Worm (Caenorhabditis elegans) whole organism, young adult: ENCODE measurements around the gene hmp-1.
A peak's percentile ranks its signal among the peaks of the same experiment; 100 is the strongest.

Source experiments
- B0019.2 ChIP-seq: fragments of 200-800 bp; sonication (Bioruptor generic); conservative IDR thresholded peaks from 2 replicates; pipeline ENCODE4 v1.3.6; 2022; ENCODE audit warnings: missing genetic modification reagents, missing genetic modification characterization, missing compliant biosample characterization
- B0261.1 ChIP-seq: sonication (generic microtip); optimal IDR thresholded peaks from 2 replicates; lab custom pipeline; 2016; ENCODE audit warnings: mild to moderate bottlenecking, missing genetic modification characterization, moderate library complexity, missing compliant biosample characterization
- C17E4.6 ChIP-seq: fragments of 200-800 bp; sonication (Bioruptor generic); IDR thresholded peaks from 2 replicates; pipeline ENCODE4 v1.3.6; 2022; ENCODE audit warnings: missing genetic modification reagents, missing genetic modification characterization, missing compliant biosample characterization
- D2030.7 ChIP-seq: fragments of 200-800 bp; sonication (Bioruptor generic); IDR thresholded peaks from 2 replicates; pipeline ENCODE4 v1.3.6; 2022; ENCODE audit warnings: missing genetic modification reagents, missing genetic modification characterization, missing compliant biosample characterization
- F37B4.10 ChIP-seq: fragments of 200-800 bp; sonication (Bioruptor generic); IDR thresholded peaks from 2 replicates; pipeline ENCODE4 v1.3.6; 2022; ENCODE audit warnings: missing genetic modification characterization, missing compliant biosample characterization
- F39B2.1 ChIP-seq: fragments of 200-800 bp; sonication (Bioruptor generic); IDR thresholded peaks from 2 replicates; pipeline ENCODE4 v1.3.6; 2022; ENCODE audit warnings: missing genetic modification reagents, missing genetic modification characterization, missing compliant biosample characterization
- F55B11.4 ChIP-seq: sonication (generic microtip); optimal IDR thresholded peaks from 2 replicates; lab custom pipeline; 2016; ENCODE audit warnings: missing compliant biosample characterization, missing genetic modification characterization, borderline replicate concordance; ENCODE audit not compliant: insufficient read depth
- K11D2.4 ChIP-seq: fragments of 200-800 bp; sonication (Bioruptor generic); IDR thresholded peaks from 2 replicates; pipeline ENCODE4 v1.3.6; 2022; ENCODE audit warnings: missing genetic modification reagents, missing genetic modification characterization, missing compliant biosample characterization
- T07F8.4 ChIP-seq: sonication (generic microtip); optimal IDR thresholded peaks from 2 replicates; lab custom pipeline; 2016; ENCODE audit warnings: mild to moderate bottlenecking, missing genetic modification characterization, moderate library complexity, missing compliant biosample characterization
- T26A5.8 ChIP-seq: sonication (generic microtip); optimal IDR thresholded peaks from 2 replicates; lab custom pipeline; 2016; ENCODE audit warnings: missing genetic modification characterization, missing compliant biosample characterization
- Y53G8AR.9 ChIP-seq: fragments of 200-800 bp; sonication (Bioruptor generic); conservative IDR thresholded peaks from 2 replicates; pipeline ENCODE4 v1.3.6; 2022; ENCODE audit warnings: missing genetic modification reagents, missing genetic modification characterization, missing compliant biosample characterization
- Y79H2A.3 ChIP-seq: fragments of 200-800 bp; sonication (Bioruptor generic); conservative IDR thresholded peaks from 2 replicates; pipeline ENCODE4 v1.3.6; 2022; ENCODE audit warnings: missing genetic modification reagents, missing genetic modification characterization, missing compliant biosample characterization
- ama-1 ChIP-seq, 3 experiments: fragments of 150-350 bp in 1 of 3; sonication (generic microtip) in 2 of 3; optimal IDR thresholded peaks; 2 replicates each; lab custom pipeline; 2014 to 2018; ENCODE audit warnings: missing biosample characterization in 2 of 3, missing genetic modification characterization in 2 of 3, missing genetic modification reagents in 2 of 3
- aptf-2 ChIP-seq: fragments of 200-800 bp; sonication (Bioruptor generic); conservative IDR thresholded peaks from 2 replicates; pipeline ENCODE4 v1.3.6; 2022; ENCODE audit warnings: missing genetic modification reagents, missing genetic modification characterization, missing compliant biosample characterization
- attf-5 ChIP-seq: fragments of 200-800 bp; sonication (Bioruptor generic); optimal IDR thresholded peaks from 2 replicates; lab custom pipeline; 2018; ENCODE audit warnings: mild to moderate bottlenecking, missing genetic modification characterization, missing compliant biosample characterization
- attf-6 ChIP-seq: fragments of 200-800 bp; sonication (Bioruptor generic); IDR thresholded peaks from 2 replicates; pipeline ENCODE4 v1.3.6; 2022; ENCODE audit warnings: missing genetic modification reagents, missing genetic modification characterization, missing compliant biosample characterization
- ccch-3 ChIP-seq: fragments of 200-800 bp; sonication (Bioruptor generic); optimal IDR thresholded peaks from 2 replicates; lab custom pipeline; 2018; ENCODE audit warnings: mild to moderate bottlenecking, missing genetic modification characterization, missing compliant biosample characterization
- ceh-100 ChIP-seq: fragments of 200-800 bp; sonication (Bioruptor generic); IDR thresholded peaks from 2 replicates; pipeline ENCODE4 v1.3.6; 2022; ENCODE audit warnings: missing genetic modification reagents, missing genetic modification characterization, missing compliant biosample characterization
- ceh-40 ChIP-seq: fragments of 200-800 bp; sonication (Bioruptor generic); IDR thresholded peaks from 2 replicates; pipeline ENCODE4 v1.3.6; 2022; ENCODE audit warnings: missing genetic modification characterization, missing compliant biosample characterization
- ceh-58 ChIP-seq: fragments of 200-800 bp; sonication (Bioruptor generic); IDR thresholded peaks from 2 replicates; pipeline ENCODE4 v1.3.6; 2022; ENCODE audit warnings: missing genetic modification characterization, missing compliant biosample characterization
- die-1 ChIP-seq: sonication (generic microtip); optimal IDR thresholded peaks from 2 replicates; lab custom pipeline; 2016; ENCODE audit warnings: missing genotype, mild to moderate bottlenecking, missing genetic modification characterization, missing compliant biosample characterization
- dpff-1 ChIP-seq: sonication (generic microtip); optimal IDR thresholded peaks from 2 replicates; lab custom pipeline; 2017; ENCODE audit warnings: mild to moderate bottlenecking, missing genetic modification characterization, missing compliant biosample characterization
- dpl-1 ChIP-seq: fragments of 150-350 bp; optimal IDR thresholded peaks from 2 replicates; lab custom pipeline; 2014; ENCODE audit warnings: missing biosample characterization, missing genetic modification reagents, missing genetic modification characterization
- egl-18 ChIP-seq: fragments of 200-800 bp; sonication (Bioruptor generic); IDR thresholded peaks from 2 replicates; pipeline ENCODE4 v1.3.6; 2022; ENCODE audit warnings: missing genetic modification reagents, missing genetic modification characterization, missing compliant biosample characterization
- egrh-3 ChIP-seq: fragments of 200-800 bp; sonication (Bioruptor generic); IDR thresholded peaks from 2 replicates; pipeline ENCODE4 v1.3.6; 2022; ENCODE audit warnings: missing genetic modification reagents, missing genetic modification characterization, missing compliant biosample characterization
- ets-4 ChIP-seq: fragments of 200-800 bp; sonication (Bioruptor generic); optimal IDR thresholded peaks from 2 replicates; lab custom pipeline; 2018; ENCODE audit warnings: mild to moderate bottlenecking, missing genetic modification characterization, missing compliant biosample characterization
- fkh-3 ChIP-seq: sonication (generic microtip); optimal IDR thresholded peaks from 2 replicates; lab custom pipeline; 2016; ENCODE audit warnings: mild to moderate bottlenecking, missing genetic modification characterization, missing compliant biosample characterization
- hmg-1.2 ChIP-seq: fragments of 200-800 bp; sonication (Bioruptor generic); IDR thresholded peaks from 2 replicates; pipeline ENCODE4 v1.3.6; 2022; ENCODE audit warnings: missing genetic modification reagents, missing genetic modification characterization, missing compliant biosample characterization
- hsf-1 ChIP-seq: fragments of 200-800 bp; sonication (Bioruptor generic); IDR thresholded peaks from 2 replicates; pipeline ENCODE4 v1.3.6; 2022; ENCODE audit warnings: missing genetic modification reagents, missing genetic modification characterization, missing compliant biosample characterization
- lin-40 ChIP-seq: sonication (generic microtip); optimal IDR thresholded peaks from 2 replicates; lab custom pipeline; 2016; ENCODE audit warnings: missing genetic modification characterization, mild to moderate bottlenecking, missing compliant biosample characterization, missing genotype, missing genetic modification reagents
- lir-1 ChIP-seq: fragments of 200-800 bp; sonication (Bioruptor generic); conservative IDR thresholded peaks from 2 replicates; pipeline ENCODE4 v1.3.6; 2022; ENCODE audit warnings: missing genetic modification reagents, missing genetic modification characterization, missing compliant biosample characterization
- lsl-1 ChIP-seq: fragments of 200-800 bp; sonication (Bioruptor generic); optimal IDR thresholded peaks from 2 replicates; lab custom pipeline; 2018; ENCODE audit warnings: mild to moderate bottlenecking, missing genetic modification characterization, moderate library complexity, missing compliant biosample characterization
- lsy-27 ChIP-seq: sonication (generic microtip); optimal IDR thresholded peaks from 2 replicates; lab custom pipeline; 2017; ENCODE audit warnings: missing genetic modification characterization, mild to moderate bottlenecking, missing compliant biosample characterization, antibody characterized with exemption, missing genotype, borderline replicate concordance; ENCODE audit not compliant: insufficient read depth
- madf-10 ChIP-seq: sonication (generic microtip); optimal IDR thresholded peaks from 2 replicates; lab custom pipeline; 2016; ENCODE audit warnings: mild to moderate bottlenecking, missing genetic modification characterization, missing compliant biosample characterization
- madf-3 ChIP-seq: fragments of 200-800 bp; sonication (Bioruptor generic); IDR thresholded peaks from 2 replicates; pipeline ENCODE4 v1.3.6; 2022; ENCODE audit warnings: missing genetic modification reagents, missing genetic modification characterization, missing compliant biosample characterization
- madf-6 ChIP-seq: fragments of 200-800 bp; sonication (Bioruptor generic); IDR thresholded peaks from 2 replicates; pipeline ENCODE4 v1.3.6; 2022; ENCODE audit warnings: missing genetic modification reagents, missing genetic modification characterization, missing compliant biosample characterization
- madf-8 ChIP-seq: fragments of 200-800 bp; sonication (Bioruptor generic); conservative IDR thresholded peaks from 2 replicates; pipeline ENCODE4 v1.3.6; 2022; ENCODE audit warnings: missing genetic modification reagents, missing genetic modification characterization, missing compliant biosample characterization
- mcd-1 ChIP-seq: fragments of 200-800 bp; sonication (Bioruptor generic); IDR thresholded peaks from 2 replicates; pipeline ENCODE4 v1.3.6; 2022; ENCODE audit warnings: missing genetic modification reagents, missing genetic modification characterization, missing compliant biosample characterization
- nfya-1 ChIP-seq: sonication (generic microtip); optimal IDR thresholded peaks from 2 replicates; lab custom pipeline; 2017; ENCODE audit warnings: antibody characterized with exemption, missing compliant biosample characterization, missing genetic modification characterization, borderline replicate concordance; ENCODE audit not compliant: insufficient read depth
- nfya-2 ChIP-seq: fragments of 200-800 bp; sonication (Bioruptor generic); IDR thresholded peaks from 2 replicates; pipeline ENCODE4 v1.3.6; 2022; ENCODE audit warnings: missing genetic modification reagents, missing genetic modification characterization, missing compliant biosample characterization
- rcor-1 ChIP-seq: fragments of 200-800 bp; sonication (Bioruptor generic); IDR thresholded peaks from 2 replicates; pipeline ENCODE4 v1.3.6; 2022; ENCODE audit warnings: missing genetic modification reagents, missing genetic modification characterization, missing compliant biosample characterization
- rec-8 ChIP-seq, 2 experiments: sonication (generic microtip); optimal IDR thresholded peaks; 2 replicates each; lab custom pipeline; 2016; ENCODE audit warnings: mild to moderate bottlenecking in 2 of 2, missing genetic modification characterization in 2 of 2, missing genetic modification reagents in 2 of 2, missing genotype in 2 of 2, missing biosample characterization in 1 of 2, missing compliant biosample characterization in 1 of 2, moderate library complexity in 1 of 2
- sdz-38 ChIP-seq: sonication (generic microtip); optimal IDR thresholded peaks from 2 replicates; lab custom pipeline; 2016; ENCODE audit warnings: missing genotype, missing genetic modification characterization, missing compliant biosample characterization
- snpc-3.4 ChIP-seq: sonication (generic microtip); optimal IDR thresholded peaks from 2 replicates; lab custom pipeline; 2017; ENCODE audit warnings: missing genetic modification characterization, mild to moderate bottlenecking, missing compliant biosample characterization, antibody characterized with exemption, moderate library complexity, missing genotype, missing genetic modification reagents
- unc-130 ChIP-seq: sonication (generic microtip); optimal IDR thresholded peaks from 2 replicates; lab custom pipeline; 2016; ENCODE audit warnings: missing genetic modification reagents, missing genetic modification characterization, missing compliant biosample characterization
- zfh-2 ChIP-seq: fragments of 200-800 bp; sonication (Bioruptor generic); conservative IDR thresholded peaks from 2 replicates; pipeline ENCODE4 v1.3.6; 2022; ENCODE audit warnings: missing genetic modification reagents, missing genetic modification characterization, missing compliant biosample characterization
- ztf-22 ChIP-seq: fragments of 200-800 bp; sonication (Bioruptor generic); optimal IDR thresholded peaks from 2 replicates; lab custom pipeline; 2018; ENCODE audit warnings: mild to moderate bottlenecking, missing genetic modification characterization, moderate library complexity, missing compliant biosample characterization
- ztf-3 ChIP-seq: fragments of 200-800 bp; sonication (Bioruptor generic); optimal IDR thresholded peaks from 2 replicates; lab custom pipeline; 2018; ENCODE audit warnings: mild to moderate bottlenecking, missing genetic modification characterization, missing compliant biosample characterization

Gene hmp-1

DNA sequence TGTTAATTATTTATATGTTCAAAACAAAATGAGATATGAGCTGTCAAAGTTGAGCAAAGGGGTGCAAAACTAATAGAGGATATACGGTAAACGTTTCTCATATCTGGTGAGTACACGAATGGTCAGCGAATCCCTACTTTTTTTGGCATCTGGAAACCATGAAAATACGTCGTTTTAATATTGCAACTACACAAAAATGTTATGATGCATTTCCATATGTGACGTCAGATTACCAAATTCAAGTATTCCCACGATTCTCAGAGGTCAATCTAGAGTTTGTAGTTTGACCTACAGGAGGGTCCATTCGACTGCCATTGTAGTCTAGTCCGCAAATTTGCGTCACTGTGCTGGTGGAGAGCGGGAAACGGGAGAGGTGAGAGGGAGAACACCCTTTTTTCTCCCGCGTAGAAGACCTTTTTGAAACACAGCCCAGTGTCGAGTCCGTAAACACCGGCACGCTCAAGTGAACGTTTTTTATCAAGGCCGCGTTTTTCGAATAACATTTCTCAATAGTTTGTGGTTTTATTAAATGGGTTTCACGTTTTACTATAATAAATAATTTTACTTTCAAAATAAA is 50.7 kb downstream of the hmp-1 start (continued):
- peak; percentile 88 for TF ChIP-seq madf-6
- no peak for TF ChIP-seq rcor-1 (GFP tag; lab: Robert Waterston, UW)
- no peak for TF ChIP-seq ccch-3
- no peak for TF ChIP-seq ztf-3 (GFP tag; lab: Kevin White, UChicago)
- TF ChIP-seq ets-4 (GFP tag; lab: Kevin White, UChicago) = no peak
- TF ChIP-seq mcd-1 = peak; percentile 48; the same call in 1 of the 2 replicates
- no peak for TF ChIP-seq madf-10 (tag; lab: Kevin White, UChicago)
- TF ChIP-seq lsl-1 (GFP tag; lab: Kevin White, UChicago) = no peak
- no peak for TF ChIP-seq ceh-40 (GFP tag; lab: Robert Waterston, UW)
- peak; percentile 40 for TF ChIP-seq hmg-1.2 (GFP tag; lab: Robert Waterston, UW)
- TF ChIP-seq F55B11.4 (tag; lab: Kevin White, UChicago) = no peak
- TF ChIP-seq ztf-22 (GFP tag; lab: Kevin White, UChicago) = no peak
- TF ChIP-seq hsf-1 = peak; percentile 62; the same call in 1 of the 2 replicates
- no peak for TF ChIP-seq egl-18 (GFP tag; lab: Robert Waterston, UW)
- TF ChIP-seq attf-6 (GFP tag; lab: Robert Waterston, UW) = no peak
- TF ChIP-seq ama-1 (optimal IDR thresholded peaks at IDR 0.05; lab: Kevin White, UChicago) = no peak
- TF ChIP-seq ama-1 (GFP tag; optimal IDR thresholded peaks at IDR 0.05; lab: Kevin White, UChicago) = no peak
- TF ChIP-seq madf-3 (GFP tag; lab: Robert Waterston, UW) = 0 out of 2 replicates have a peak, but pooled peaks have one; percentile 62
- TF ChIP-seq egrh-3 (GFP tag; lab: Robert Waterston, UW) = no peak; the same call in 1 of the 2 replicates
- TF ChIP-seq dpl-1 (GFP tag; lab: Kevin White, UChicago) = peak; percentile 52
- no peak for TF ChIP-seq unc-130 (GFP tag; lab: Kevin White, UChicago)
- peak; percentile 53 for TF ChIP-seq attf-5
- TF ChIP-seq K11D2.4 (GFP tag; lab: Robert Waterston, UW) = no peak
- TF ChIP-seq Y53G8AR.9 (GFP tag; lab: Robert Waterston, UW) = no peak
- 0 out of 2 replicates have a peak, but pooled peaks have one; percentile 17 for TF ChIP-seq aptf-2
- TF ChIP-seq Y79H2A.3 (GFP tag; lab: Robert Waterston, UW) = no peak
- TF ChIP-seq nfya-1 (tag; lab: Kevin White, UChicago) = no peak
- no peak for TF ChIP-seq ceh-100 (GFP tag; lab: Robert Waterston, UW)
- TF ChIP-seq lir-1 (GFP tag; lab: Robert Waterston, UW) = no peak
- TF ChIP-seq C17E4.6 (GFP tag; lab: Robert Waterston, UW) = no peak
- TF ChIP-seq rec-8 (tag; optimal IDR thresholded peaks at IDR 0.05; lab: Kevin White, UChicago) = no peak
- TF ChIP-seq lin-40 (tag; lab: Kevin White, UChicago) = no peak
- TF ChIP-seq ceh-58 = no peak
- no peak for TF ChIP-seq zfh-2 (GFP tag; lab: Robert Waterston, UW)
- TF ChIP-seq T07F8.4 (tag; lab: Kevin White, UChicago) = no peak
- no peak for TF ChIP-seq nfya-2 (GFP tag; lab: Robert Waterston, UW)
- no peak for TF ChIP-seq D2030.7 (GFP tag; lab: Robert Waterston, UW)
- no peak for TF ChIP-seq B0261.1 (tag; lab: Kevin White, UChicago)
- TF ChIP-seq dpff-1 = no peak
- TF ChIP-seq fkh-3 (tag; lab: Kevin White, UChicago) = no peak
- TF ChIP-seq die-1 = no peak
- peak; percentile 76 for TF ChIP-seq madf-8 (GFP tag; lab: Robert Waterston, UW)
- TF ChIP-seq snpc-3.4 (tag; lab: Kevin White, UChicago) = peak; percentile 36
- no peak for TF ChIP-seq sdz-38 (tag; lab: Kevin White, UChicago)
- no peak for TF ChIP-seq T26A5.8 (tag; lab: Kevin White, UChicago)
- TF ChIP-seq lsy-27 = no peak
- no peak for TF ChIP-seq B0019.2 (GFP tag; lab: Robert Waterston, UW)
- no peak for TF ChIP-seq F37B4.10 (GFP tag; lab: Robert Waterston, UW)
- no peak for TF ChIP-seq F39B2.1
